Fruit fly (Drosophila melanogaster) whole organism: ENCODE results near the gene CG33268.

ENCODE experiments used
- CG8478 ChIP-seq: fragments of >200 bp; optimal IDR thresholded peaks from 2 replicates; lab custom pipeline; 2018; ENCODE audit warnings: inconsistent platforms
- Dll ChIP-seq: fragments of >200 bp; optimal IDR thresholded peaks from 2 replicates; lab custom pipeline; 2017
- EcR ChIP-seq, 2 experiments: fragments of >200 bp; optimal IDR thresholded peaks; 2 replicates each; lab custom pipeline; 2017; ENCODE audit warnings: missing biosample characterization in 2 of 2, missing genetic modification characterization in 2 of 2, missing genetic modification reagents in 2 of 2
- pan ChIP-seq: fragments of >200 bp; optimal IDR thresholded peaks from 2 replicates; lab custom pipeline; 2017
- psq ChIP-seq: fragments of >200 bp; optimal IDR thresholded peaks from 2 replicates; lab custom pipeline; 2017
- usp ChIP-seq: fragments of >200 bp; optimal IDR thresholded peaks from 2 replicates; lab custom pipeline; 2017; ENCODE audit warnings: missing biosample characterization, missing genetic modification characterization, mixed read lengths

Gene CG33268

dm6 chr3L:11591131-11591530 is at the start of gene CG33268:
Gene CG33268, minus strand, starts transcription at chr3L:11591231.
- no peak for TF ChIP-seq psq (lab: Kevin White, UChicago)
- TF ChIP-seq pan (lab: Kevin White, UChicago): no peak
- TF ChIP-seq EcR (GFP tag; optimal IDR thresholded peaks at IDR 0.05; lab: Kevin White, UChicago): no peak
- no peak for TF ChIP-seq Dll
- TF ChIP-seq usp (GFP tag; lab: Kevin White, UChicago): no peak
- TF ChIP-seq CG8478 (lab: Kevin White, UChicago): no peak

dm6 chr3L:11636829-11637228 is 45.8 kb upstream of the CG33268 start:
- TF ChIP-seq Dll (no peak), EcR (GFP tag; optimal IDR thresholded peaks at IDR 0.05; lab: Kevin White, UChicago) (no peak), pan (lab: Kevin White, UChicago) (no peak), usp (GFP tag; lab: Kevin White, UChicago) (no peak), CG8478 (lab: Kevin White, UChicago) (no peak), psq (lab: Kevin White, UChicago) (no peak)

- TF ChIP-seq usp (GFP tag; lab: Kevin White, UChicago) (no peak), Dll (no peak), psq (lab: Kevin White, UChicago) (no peak), CG8478 (lab: Kevin White, UChicago) (no peak), EcR (GFP tag; optimal IDR thresholded peaks at IDR 0.05; lab: Kevin White, UChicago) (no peak), pan (lab: Kevin White, UChicago) (no peak)
Observed at dm6 chr3L:11634551-11634950, 43.5 kb upstream of the CG33268 start.

- TF ChIP-seq usp (GFP tag; lab: Kevin White, UChicago): no peak
- no peak for TF ChIP-seq CG8478 (lab: Kevin White, UChicago)
- no peak for TF ChIP-seq psq (lab: Kevin White, UChicago)
- no peak for TF ChIP-seq pan (lab: Kevin White, UChicago)
Observed at dm6 chr3L:11631092-11631491, 40.1 kb upstream of the CG33268 start, which contains the start of gene CG32091. Gene CG32091, plus strand, starts transcription at chr3L:11631392.

- no peak for TF ChIP-seq usp (GFP tag; lab: Kevin White, UChicago)
- TF ChIP-seq CG8478 (lab: Kevin White, UChicago): no peak
- TF ChIP-seq psq (lab: Kevin White, UChicago): no peak
- no peak for TF ChIP-seq EcR (GFP tag; optimal IDR thresholded peaks at IDR 0.05; lab: Kevin White, UChicago)
- no peak for TF ChIP-seq pan (lab: Kevin White, UChicago)
- TF ChIP-seq Dll: no peak
Observed at dm6 chr3L:11630684-11631083, 39.7 kb upstream of the CG33268 start.

- TF ChIP-seq psq (lab: Kevin White, UChicago) (no peak), pan (lab: Kevin White, UChicago) (no peak), CG8478 (lab: Kevin White, UChicago) (no peak)
Observed at dm6 chr3L:11627819-11628483, 36.9 kb upstream of the CG33268 start, which contains the start of gene Apt1. Gene Apt1, plus strand, starts transcription at chr3L:11628037.

dm6 chr3L:11626229-11626826 is 35.3 kb upstream of the CG33268 start, which contains the start of gene PCID2:
Gene PCID2, plus strand, starts transcription at chr3L:11626441.
- no peak for TF ChIP-seq psq (lab: Kevin White, UChicago)
- no peak for TF ChIP-seq EcR (GFP tag; optimal IDR thresholded peaks at IDR 0.05; lab: Kevin White, UChicago)
- no peak for TF ChIP-seq usp (GFP tag; lab: Kevin White, UChicago)
- TF ChIP-seq Dll: no peak
- TF ChIP-seq pan (lab: Kevin White, UChicago): no peak
- TF ChIP-seq CG8478 (lab: Kevin White, UChicago): no peak

dm6 chr3L:11625634-11626175 is 34.7 kb upstream of the CG33268 start, which contains the start of gene CG6083:
Gene CG6083, minus strand, starts transcription at chr3L:11626125.
- TF ChIP-seq usp (GFP tag; lab: Kevin White, UChicago) (no peak), Dll (no peak), pan (lab: Kevin White, UChicago) (no peak), CG8478 (lab: Kevin White, UChicago) (no peak), EcR (GFP tag; optimal IDR thresholded peaks at IDR 0.05; lab: Kevin White, UChicago) (no peak), psq (lab: Kevin White, UChicago) (no peak)

- TF ChIP-seq Dll (no peak), pan (lab: Kevin White, UChicago) (no peak), CG8478 (lab: Kevin White, UChicago) (no peak), EcR (GFP tag; optimal IDR thresholded peaks at IDR 0.05; lab: Kevin White, UChicago) (no peak), psq (lab: Kevin White, UChicago) (no peak), usp (GFP tag; lab: Kevin White, UChicago) (no peak)
Observed at dm6 chr3L:11624281-11624680, 33.2 kb upstream of the CG33268 start, which contains the start of gene Akr1B. Gene Akr1B, minus strand, starts transcription at chr3L:11624381.

dm6 chr3L:11623245-11623883 is 32.3 kb upstream of the CG33268 start:
- TF ChIP-seq CG8478 (lab: Kevin White, UChicago) (no peak), usp (GFP tag; lab: Kevin White, UChicago) (no peak), pan (lab: Kevin White, UChicago) (no peak), EcR (GFP tag; optimal IDR thresholded peaks at IDR 0.05; lab: Kevin White, UChicago) (no peak), Dll (no peak), psq (lab: Kevin White, UChicago) (no peak)

- TF ChIP-seq CG8478 (lab: Kevin White, UChicago) (no peak), EcR (GFP tag; optimal IDR thresholded peaks at IDR 0.05; lab: Kevin White, UChicago) (no peak), psq (lab: Kevin White, UChicago) (no peak), usp (GFP tag; lab: Kevin White, UChicago) (no peak), Dll (no peak), pan (lab: Kevin White, UChicago) (no peak)
Observed at dm6 chr3L:11622750-11623149, 31.7 kb upstream of the CG33268 start.
